Fruit fly (Drosophila melanogaster) whole organism: ENCODE results near the gene HLH4C.

Experiments
- CG8478 ChIP-seq: fragments of >200 bp; optimal IDR thresholded peaks from 2 replicates; lab custom pipeline; 2018; ENCODE audit warnings: inconsistent platforms
- Dll ChIP-seq: fragments of >200 bp; optimal IDR thresholded peaks from 2 replicates; lab custom pipeline; 2017
- EcR ChIP-seq, 2 experiments: fragments of >200 bp; optimal IDR thresholded peaks; 2 replicates each; lab custom pipeline; 2017; ENCODE audit warnings: missing biosample characterization in 2 of 2, missing genetic modification characterization in 2 of 2, missing genetic modification reagents in 2 of 2
- pan ChIP-seq: fragments of >200 bp; optimal IDR thresholded peaks from 2 replicates; lab custom pipeline; 2017
- psq ChIP-seq: fragments of >200 bp; optimal IDR thresholded peaks from 2 replicates; lab custom pipeline; 2017
- usp ChIP-seq: fragments of >200 bp; optimal IDR thresholded peaks from 2 replicates; lab custom pipeline; 2017; ENCODE audit warnings: missing biosample characterization, missing genetic modification characterization, mixed read lengths

Gene HLH4C

dm6 chrX:4644768-4645167 is 2.4 kb downstream of the HLH4C start, which contains the start of gene CG3062:
CG3062 (minus strand) TSS chrX:4644868.
- no peak for TF ChIP-seq EcR (GFP tag; optimal IDR thresholded peaks at IDR 0.05; lab: Kevin White, UChicago)
- no peak for TF ChIP-seq usp (GFP tag; lab: Kevin White, UChicago)
- no peak for TF ChIP-seq CG8478 (lab: Kevin White, UChicago)
- TF ChIP-seq pan (lab: Kevin White, UChicago) = no peak
- TF ChIP-seq Dll = no peak
- no peak for TF ChIP-seq psq (lab: Kevin White, UChicago)

DNA sequence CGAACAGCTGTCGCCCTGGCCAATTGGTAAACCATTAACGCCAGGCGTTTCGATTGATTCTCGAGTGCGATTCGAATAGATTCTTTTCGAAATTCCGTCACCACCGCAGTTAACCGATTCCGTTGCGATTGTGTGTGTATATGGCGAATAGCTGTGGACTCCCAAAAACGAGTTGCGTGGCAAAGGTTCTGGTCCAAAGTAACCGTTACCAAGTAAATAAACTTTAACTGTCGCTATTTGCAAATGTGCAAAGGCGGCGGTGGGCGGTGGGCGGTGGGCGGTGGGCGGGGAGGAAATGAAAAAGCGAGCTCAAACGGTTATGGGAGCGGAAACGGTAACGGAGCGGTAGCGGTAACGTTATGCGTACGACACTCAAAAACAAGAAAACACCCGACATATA is 3.3 kb downstream of the HLH4C start, which contains the start of gene CG3081:
CG3081 (minus strand) TSS at position 101 of the 400 bp plus-strand sequence.
- TF ChIP-seq usp (GFP tag; lab: Kevin White, UChicago) (no peak), psq (lab: Kevin White, UChicago) (no peak), pan (lab: Kevin White, UChicago) (no peak), EcR (GFP tag; optimal IDR thresholded peaks at IDR 0.05; lab: Kevin White, UChicago) (no peak), Dll (no peak), CG8478 (lab: Kevin White, UChicago) (no peak)

DNA sequence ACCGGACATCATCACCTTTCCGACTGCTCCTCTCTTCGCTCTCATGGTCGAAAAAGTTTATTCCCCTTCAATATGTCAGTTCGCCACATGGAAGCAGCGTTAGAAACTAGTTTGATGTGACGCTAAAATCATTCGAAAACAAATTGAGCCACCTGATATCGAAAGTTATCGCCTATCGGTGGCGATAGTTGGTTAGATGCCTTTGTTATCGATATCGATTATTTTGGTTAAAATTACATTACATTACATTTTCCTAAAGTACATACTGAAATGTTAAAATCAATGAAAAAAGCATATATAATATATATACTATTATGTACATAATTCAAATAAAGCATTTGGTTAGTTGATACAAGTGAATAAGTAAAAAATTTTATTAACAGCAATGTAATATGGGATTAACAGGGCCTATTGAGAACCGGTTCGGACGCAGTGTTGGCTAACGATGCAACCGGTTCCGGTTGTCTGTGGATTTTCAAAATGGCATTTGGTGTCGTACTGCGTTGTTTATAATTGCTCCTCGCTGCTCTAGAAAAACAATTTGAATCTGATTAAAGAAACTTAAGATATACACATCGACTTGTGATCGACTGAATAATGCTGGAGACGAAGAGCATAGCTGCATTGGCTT is 11.2 kb downstream of the HLH4C start, which contains the start of the genes Alms1a and pon:
Alms1a (minus strand) TSS at position 149 of the 631 bp plus-strand sequence.
pon (plus strand) TSS at position 463 of the 631 bp plus-strand sequence.
- TF ChIP-seq EcR (GFP tag; optimal IDR thresholded peaks at IDR 0.05; lab: Kevin White, UChicago) (no peak), usp (GFP tag; lab: Kevin White, UChicago) (no peak), CG8478 (lab: Kevin White, UChicago) (no peak), psq (lab: Kevin White, UChicago) (no peak), pan (lab: Kevin White, UChicago) (no peak), Dll (no peak)

DNA sequence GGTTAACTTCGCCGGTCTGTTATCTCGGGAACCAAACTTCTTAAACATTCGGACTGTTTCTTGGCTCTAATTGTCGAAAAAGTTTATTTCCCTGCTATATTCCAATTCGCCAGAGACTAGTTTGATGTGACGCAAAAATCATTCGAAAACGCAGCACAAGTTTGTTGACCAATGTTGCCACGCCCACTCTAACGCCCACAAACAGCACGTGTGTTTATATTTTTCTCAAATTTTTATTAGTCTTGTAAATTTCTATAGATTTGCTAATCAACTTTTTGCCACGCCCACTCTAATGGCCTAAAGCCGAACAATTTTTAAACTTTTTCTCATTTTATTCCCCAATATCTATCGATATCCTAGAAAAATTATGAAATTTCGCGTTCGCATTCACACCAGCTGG is 16.4 kb downstream of the HLH4C start, which contains the start of gene Alms1b:
Alms1b (minus strand) TSS at position 101 of the 400 bp plus-strand sequence.
- TF ChIP-seq psq (lab: Kevin White, UChicago) = no peak
- TF ChIP-seq EcR (GFP tag; optimal IDR thresholded peaks at IDR 0.05; lab: Kevin White, UChicago) = no peak
- no peak for TF ChIP-seq Dll
- no peak for TF ChIP-seq CG8478 (lab: Kevin White, UChicago)

DNA sequence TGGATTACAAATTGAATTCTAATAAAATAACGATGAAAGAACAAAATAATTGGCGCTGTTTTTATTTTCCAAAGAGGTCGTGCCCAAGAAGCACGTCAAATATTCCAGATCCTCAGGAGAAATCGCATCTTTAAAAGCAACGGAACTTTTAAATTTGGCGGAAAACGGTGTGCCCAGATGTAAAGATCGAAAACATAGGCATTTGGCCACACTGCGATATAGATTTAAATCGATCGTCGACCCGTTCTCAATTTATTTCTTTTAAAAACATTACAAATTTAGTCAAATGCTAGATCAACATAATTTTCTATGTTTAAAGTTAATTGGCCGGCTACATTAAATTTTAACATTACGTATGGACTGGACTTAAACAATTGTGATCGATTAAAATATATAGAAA is 20.1 kb downstream of the HLH4C start:
- no peak for TF ChIP-seq pan (lab: Kevin White, UChicago)
- no peak for TF ChIP-seq psq (lab: Kevin White, UChicago)
- TF ChIP-seq Dll = no peak
- no peak for TF ChIP-seq EcR (GFP tag; optimal IDR thresholded peaks at IDR 0.05; lab: Kevin White, UChicago)
- TF ChIP-seq CG8478 (lab: Kevin White, UChicago) = no peak
- TF ChIP-seq usp (GFP tag; lab: Kevin White, UChicago) = no peak

DNA sequence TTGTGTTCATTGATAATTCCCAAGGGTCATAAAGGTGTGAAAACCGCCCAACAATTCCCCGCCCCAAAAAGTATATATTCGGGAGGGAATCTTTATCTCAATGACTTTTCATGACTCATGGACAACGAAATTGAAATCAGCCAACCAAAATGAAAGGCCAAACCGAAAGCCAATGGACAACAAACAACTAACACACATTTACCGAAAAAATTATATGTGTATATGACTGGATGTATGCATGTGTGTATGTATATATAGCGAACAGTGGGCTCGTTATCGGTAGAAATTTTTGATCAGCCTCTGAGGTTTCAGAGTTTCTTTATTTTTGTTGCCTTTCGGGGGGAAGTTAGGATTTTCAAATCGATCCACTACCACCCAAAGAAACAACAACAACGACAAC is 28.3 kb downstream of the HLH4C start:
- TF ChIP-seq Dll = no peak

dm6 chrX:4616865-4617669 is 30.1 kb downstream of the HLH4C start, which contains the start of gene peb:
peb (plus strand) TSS chrX:4617564.
- TF ChIP-seq Dll (peak; percentile 87), CG8478 (lab: Kevin White, UChicago) (no peak), psq (lab: Kevin White, UChicago) (no peak)

DNA sequence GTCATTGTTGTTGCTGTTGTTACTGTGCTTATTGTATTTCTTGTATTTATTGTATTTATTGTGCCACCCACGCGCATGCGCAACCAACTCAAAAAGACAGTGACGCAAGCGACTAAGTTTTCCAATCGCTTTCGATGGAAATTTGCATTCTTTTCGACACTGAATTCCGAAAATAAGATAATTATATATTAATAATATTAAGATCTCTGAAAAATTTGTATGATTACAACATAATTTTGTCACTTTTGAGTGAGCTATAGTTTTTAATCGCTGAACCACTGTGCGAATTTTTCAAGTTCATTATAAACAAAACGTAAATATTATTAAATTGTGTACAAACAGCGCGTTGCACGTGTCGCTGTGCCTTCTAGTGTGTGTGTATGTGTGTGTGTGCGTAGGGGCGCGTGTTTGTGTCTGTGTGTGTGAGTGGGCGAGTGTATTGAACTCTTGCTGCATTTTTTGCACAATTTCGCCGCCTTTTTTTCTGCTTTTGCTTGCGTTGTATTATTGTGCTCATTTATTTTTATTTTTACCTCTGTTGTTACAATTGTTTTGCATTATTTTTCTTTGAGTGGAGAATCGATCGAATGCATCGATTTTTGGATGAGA is 31.4 kb downstream of the HLH4C start:
- no peak for TF ChIP-seq EcR (GFP tag; optimal IDR thresholded peaks at IDR 0.05; lab: Kevin White, UChicago)
- no peak for TF ChIP-seq pan (lab: Kevin White, UChicago)
- TF ChIP-seq usp (GFP tag; lab: Kevin White, UChicago) = no peak
- no peak for TF ChIP-seq CG8478 (lab: Kevin White, UChicago)
- TF ChIP-seq psq (lab: Kevin White, UChicago) = no peak
- TF ChIP-seq Dll = no peak

DNA sequence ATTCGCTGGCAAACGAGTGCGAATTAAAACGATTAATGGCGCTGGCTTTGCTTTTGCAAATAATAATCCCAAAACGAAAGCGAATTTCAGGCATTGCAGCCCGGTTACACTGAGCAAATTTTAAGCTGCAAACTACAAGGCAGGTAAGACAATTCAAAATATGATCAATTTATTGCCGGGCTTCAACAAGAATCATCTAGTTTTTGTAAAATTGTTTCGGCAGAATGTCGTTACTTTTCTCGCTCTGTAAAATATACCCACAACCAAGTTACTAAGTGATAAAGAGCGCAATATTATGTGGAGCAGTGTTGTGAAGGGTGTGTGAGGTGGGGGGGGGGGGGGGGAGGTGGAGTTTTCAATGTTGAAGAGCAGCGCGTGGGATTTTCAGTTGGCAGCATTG is 32.3 kb downstream of the HLH4C start:
- TF ChIP-seq psq (lab: Kevin White, UChicago) (no peak), usp (GFP tag; lab: Kevin White, UChicago) (no peak), CG8478 (lab: Kevin White, UChicago) (no peak), Dll (no peak), pan (lab: Kevin White, UChicago) (no peak), EcR (GFP tag; optimal IDR thresholded peaks at IDR 0.05; lab: Kevin White, UChicago) (no peak)

dm6 chrX:4614325-4614724 is 32.9 kb downstream of the HLH4C start:
- no peak for TF ChIP-seq CG8478 (lab: Kevin White, UChicago)
- TF ChIP-seq Dll = no peak
- no peak for TF ChIP-seq usp (GFP tag; lab: Kevin White, UChicago)
- no peak for TF ChIP-seq psq (lab: Kevin White, UChicago)
- no peak for TF ChIP-seq EcR (GFP tag; optimal IDR thresholded peaks at IDR 0.05; lab: Kevin White, UChicago)
- no peak for TF ChIP-seq pan (lab: Kevin White, UChicago)

DNA sequence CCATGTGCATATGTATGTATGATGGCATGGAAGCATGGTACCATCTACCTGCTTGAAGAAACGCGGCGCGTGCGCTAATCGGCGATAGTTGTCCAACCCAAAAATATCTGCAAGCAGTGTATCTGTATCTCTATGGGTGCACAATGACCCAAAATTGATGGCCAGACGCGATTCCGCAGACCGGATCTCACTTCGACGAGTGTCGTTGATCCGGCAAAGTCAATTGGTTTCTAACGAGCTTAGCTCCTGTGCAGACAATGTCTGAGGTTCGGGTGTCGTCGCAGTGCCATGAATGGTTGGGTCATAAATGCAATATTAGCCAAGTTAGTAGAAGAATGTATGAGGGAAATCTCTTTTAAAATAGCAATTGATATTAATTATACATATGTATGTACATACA is 33.6 kb downstream of the HLH4C start:
- TF ChIP-seq usp (GFP tag; lab: Kevin White, UChicago) (no peak), psq (lab: Kevin White, UChicago) (no peak), CG8478 (lab: Kevin White, UChicago) (no peak), Dll (no peak), pan (lab: Kevin White, UChicago) (no peak), EcR (GFP tag; optimal IDR thresholded peaks at IDR 0.05; lab: Kevin White, UChicago) (no peak)
